Worm (Caenorhabditis elegans) whole organism, late embryonic: Measurements from ENCODE around the gene rps-2.

Source experiments
- C08G9.2 ChIP-seq: sonication (generic microtip); optimal IDR thresholded peaks from 2 replicates; lab custom pipeline; 2016; ENCODE audit warnings: mild to moderate bottlenecking, missing genetic modification characterization, moderate library complexity, missing compliant biosample characterization
- C38D4.7 ChIP-seq: fragments of 200-800 bp; sonication (Bioruptor generic); optimal IDR thresholded peaks from 2 replicates; lab custom pipeline; 2018; ENCODE audit warnings: mild to moderate bottlenecking, missing genetic modification characterization, moderate library complexity, missing compliant biosample characterization
- K02D7.2 ChIP-seq: sonication (generic microtip); optimal IDR thresholded peaks from 2 replicates; lab custom pipeline; 2017; ENCODE audit warnings: mild to moderate bottlenecking, missing genetic modification characterization, missing compliant biosample characterization
- ama-1 ChIP-seq: fragments of 150-350 bp; optimal IDR thresholded peaks from 2 replicates; lab custom pipeline; 2014
- ceh-14 ChIP-seq: sonication (generic microtip); optimal IDR thresholded peaks from 2 replicates; lab custom pipeline; 2016; ENCODE audit warnings: missing genotype, missing genetic modification characterization, missing compliant biosample characterization
- ceh-2 ChIP-seq: sonication (generic microtip); optimal IDR thresholded peaks from 2 replicates; lab custom pipeline; 2016; ENCODE audit warnings: missing genotype, missing genetic modification characterization, missing compliant biosample characterization
- ceh-22 ChIP-seq: sonication (generic microtip); optimal IDR thresholded peaks from 2 replicates; lab custom pipeline; 2017; ENCODE audit warnings: missing biosample characterization, missing genetic modification characterization
- ceh-24 ChIP-seq: sonication (generic microtip); optimal IDR thresholded peaks from 2 replicates; lab custom pipeline; 2016; ENCODE audit warnings: mild to moderate bottlenecking, missing genetic modification characterization, missing compliant biosample characterization
- ceh-30 ChIP-seq: fragments of 150-350 bp; optimal IDR thresholded peaks from 2 replicates; lab custom pipeline; 2014; ENCODE audit warnings: missing biosample characterization, missing genetic modification characterization
- ceh-31 ChIP-seq: sonication (generic microtip); optimal IDR thresholded peaks from 2 replicates; lab custom pipeline; 2016; ENCODE audit warnings: missing genetic modification characterization, missing compliant biosample characterization
- ceh-34 ChIP-seq: sonication (generic microtip); optimal IDR thresholded peaks from 2 replicates; lab custom pipeline; 2016; ENCODE audit warnings: mild to moderate bottlenecking, missing genetic modification characterization, missing compliant biosample characterization
- ceh-6 ChIP-seq: fragments of 200-800 bp; sonication (Bioruptor generic); optimal IDR thresholded peaks from 2 replicates; lab custom pipeline; 2018; ENCODE audit warnings: mild to moderate bottlenecking, missing genetic modification characterization, missing compliant biosample characterization
- ceh-9 ChIP-seq: sonication (generic microtip); optimal IDR thresholded peaks from 2 replicates; lab custom pipeline; 2016; ENCODE audit warnings: mild to moderate bottlenecking, missing genetic modification characterization, inconsistent platforms, missing compliant biosample characterization
- dmd-4 ChIP-seq: sonication (generic microtip); optimal IDR thresholded peaks from 2 replicates; lab custom pipeline; 2016; ENCODE audit warnings: borderline replicate concordance, missing genetic modification characterization, missing compliant biosample characterization
- elt-2 ChIP-seq: sonication (generic microtip); optimal IDR thresholded peaks from 2 replicates; lab custom pipeline; 2016; ENCODE audit warnings: missing genetic modification reagents, missing genetic modification characterization, missing compliant biosample characterization
- fax-1 ChIP-seq: sonication (generic microtip); optimal IDR thresholded peaks from 2 replicates; lab custom pipeline; 2016; ENCODE audit warnings: missing genotype, missing genetic modification characterization, missing compliant biosample characterization
- fkh-10 ChIP-seq: fragments of 150-350 bp; optimal IDR thresholded peaks from 2 replicates; lab custom pipeline; 2014; ENCODE audit warnings: missing biosample characterization, missing genetic modification reagents, missing genetic modification characterization
- gmeb-2 ChIP-seq: sonication (generic microtip); optimal IDR thresholded peaks from 2 replicates; lab custom pipeline; 2016; ENCODE audit warnings: missing genetic modification characterization, inconsistent platforms, missing compliant biosample characterization
- hlh-13 ChIP-seq: fragments of 200-800 bp; sonication (Bioruptor generic); optimal IDR thresholded peaks from 2 replicates; lab custom pipeline; 2018; ENCODE audit warnings: mild to moderate bottlenecking, missing genetic modification characterization, missing compliant biosample characterization
- hlh-30 ChIP-seq: sonication (generic microtip); optimal IDR thresholded peaks from 2 replicates; lab custom pipeline; 2017; ENCODE audit warnings: antibody characterized with exemption, missing genetic modification characterization, missing compliant biosample characterization; ENCODE audit not compliant: insufficient read depth
- hlh-6 ChIP-seq: sonication (generic microtip); optimal IDR thresholded peaks from 2 replicates; lab custom pipeline; 2016; ENCODE audit warnings: missing genotype, missing genetic modification characterization, missing compliant biosample characterization
- lim-6 ChIP-seq: sonication (generic microtip); optimal IDR thresholded peaks from 2 replicates; lab custom pipeline; 2016; ENCODE audit warnings: missing genetic modification characterization, missing compliant biosample characterization
- lin-11 ChIP-seq: fragments of 200-800 bp; sonication (Bioruptor generic); optimal IDR thresholded peaks from 2 replicates; lab custom pipeline; 2018; ENCODE audit warnings: mild to moderate bottlenecking, missing genetic modification characterization, missing compliant biosample characterization
- madf-2 ChIP-seq: sonication (generic microtip); optimal IDR thresholded peaks from 2 replicates; lab custom pipeline; 2017; ENCODE audit warnings: missing genetic modification characterization, missing compliant biosample characterization
- mec-3 ChIP-seq: sonication (generic microtip); optimal IDR thresholded peaks from 2 replicates; lab custom pipeline; 2016; ENCODE audit warnings: borderline replicate concordance, missing genetic modification characterization, missing compliant biosample characterization
- nfya-1 ChIP-seq: sonication (generic microtip); optimal IDR thresholded peaks from 2 replicates; lab custom pipeline; 2017; ENCODE audit warnings: missing genetic modification characterization, mild to moderate bottlenecking, missing compliant biosample characterization, antibody characterized with exemption, moderate library complexity
- nhr-11 ChIP-seq: fragments of 150-350 bp; optimal IDR thresholded peaks from 2 replicates; lab custom pipeline; 2014; ENCODE audit warnings: missing biosample characterization, missing genetic modification characterization
- nhr-232 ChIP-seq: sonication (generic microtip); optimal IDR thresholded peaks from 2 replicates; lab custom pipeline; 2016; ENCODE audit warnings: missing genetic modification characterization, missing compliant biosample characterization
- npax-4 ChIP-seq: sonication (generic microtip); optimal IDR thresholded peaks from 2 replicates; lab custom pipeline; 2016; ENCODE audit warnings: missing genetic modification characterization, missing compliant biosample characterization
- odd-2 ChIP-seq: sonication (generic microtip); optimal IDR thresholded peaks from 2 replicates; lab custom pipeline; 2017; ENCODE audit warnings: antibody characterized with exemption, mild to moderate bottlenecking, missing genetic modification characterization, missing compliant biosample characterization
- pag-3 ChIP-seq: sonication (generic microtip); optimal IDR thresholded peaks from 2 replicates; lab custom pipeline; 2016; ENCODE audit warnings: missing compliant biosample characterization, missing genetic modification characterization, borderline replicate concordance
- pat-9 ChIP-seq: fragments of 200-800 bp; sonication (Bioruptor generic); optimal IDR thresholded peaks from 2 replicates; lab custom pipeline; 2018; ENCODE audit warnings: mild to moderate bottlenecking, missing genetic modification characterization, moderate library complexity, missing compliant biosample characterization
- pqm-1 ChIP-seq: sonication (generic microtip); optimal IDR thresholded peaks from 2 replicates; lab custom pipeline; 2016; ENCODE audit warnings: missing genetic modification characterization, missing compliant biosample characterization
- pros-1 ChIP-seq: fragments of 150-350 bp; optimal IDR thresholded peaks from 2 replicates; lab custom pipeline; 2014; ENCODE audit warnings: missing biosample characterization, missing genetic modification reagents, missing genetic modification characterization
- ref-2 ChIP-seq: sonication (generic microtip); optimal IDR thresholded peaks from 2 replicates; lab custom pipeline; 2016; ENCODE audit warnings: missing genetic modification characterization, missing compliant biosample characterization
- rnt-1 ChIP-seq: sonication (generic microtip); optimal IDR thresholded peaks from 2 replicates; lab custom pipeline; 2016; ENCODE audit warnings: missing genetic modification characterization, missing compliant biosample characterization
- sox-2 ChIP-seq: fragments of 200-800 bp; sonication (Bioruptor generic); IDR thresholded peaks from 2 replicates; pipeline ENCODE4 v1.3.6; 2022; ENCODE audit warnings: missing genetic modification reagents, missing genetic modification characterization, missing compliant biosample characterization
- sox-4 ChIP-seq: sonication (generic microtip); optimal IDR thresholded peaks from 2 replicates; lab custom pipeline; 2017; ENCODE audit warnings: mild to moderate bottlenecking, missing genetic modification characterization, inconsistent platforms, missing compliant biosample characterization
- syd-9 ChIP-seq: sonication (generic microtip); optimal IDR thresholded peaks from 2 replicates; lab custom pipeline; 2016; ENCODE audit warnings: mild to moderate bottlenecking, missing genetic modification characterization, moderate library complexity, missing compliant biosample characterization
- tbx-7 ChIP-seq: sonication (generic microtip); optimal IDR thresholded peaks from 2 replicates; lab custom pipeline; 2016; ENCODE audit warnings: missing genotype, missing genetic modification characterization, missing compliant biosample characterization
- ttx-3 ChIP-seq: sonication (generic microtip); optimal IDR thresholded peaks from 2 replicates; lab custom pipeline; 2016; ENCODE audit warnings: missing genetic modification reagents, missing genetic modification characterization, missing compliant biosample characterization
- unc-3 ChIP-seq, 2 experiments: fragments of 200-800 bp in 1 of 2; sonication (Bioruptor generic) in 1 of 2; sonication (generic microtip) in 1 of 2; conservative IDR thresholded peaks in 1 of 2; optimal IDR thresholded peaks in 1 of 2; 2 replicates each; pipeline versions ENCODE4 v1.3.6 to Lab custom; 2016 to 2022; ENCODE audit warnings: missing compliant biosample characterization in 2 of 2, missing genetic modification characterization in 2 of 2, missing genetic modification reagents in 1 of 2
- unc-86 ChIP-seq: sonication (generic microtip); optimal IDR thresholded peaks from 2 replicates; lab custom pipeline; 2016; ENCODE audit warnings: missing genetic modification characterization, missing compliant biosample characterization
- zip-5 ChIP-seq: sonication (generic microtip); optimal IDR thresholded peaks from 2 replicates; lab custom pipeline; 2016; ENCODE audit warnings: missing genetic modification characterization, missing compliant biosample characterization
- ztf-16 ChIP-seq: sonication (generic microtip); optimal IDR thresholded peaks from 2 replicates; lab custom pipeline; 2017; ENCODE audit warnings: missing genetic modification characterization, missing compliant biosample characterization

The rps-2 gene

DNA sequence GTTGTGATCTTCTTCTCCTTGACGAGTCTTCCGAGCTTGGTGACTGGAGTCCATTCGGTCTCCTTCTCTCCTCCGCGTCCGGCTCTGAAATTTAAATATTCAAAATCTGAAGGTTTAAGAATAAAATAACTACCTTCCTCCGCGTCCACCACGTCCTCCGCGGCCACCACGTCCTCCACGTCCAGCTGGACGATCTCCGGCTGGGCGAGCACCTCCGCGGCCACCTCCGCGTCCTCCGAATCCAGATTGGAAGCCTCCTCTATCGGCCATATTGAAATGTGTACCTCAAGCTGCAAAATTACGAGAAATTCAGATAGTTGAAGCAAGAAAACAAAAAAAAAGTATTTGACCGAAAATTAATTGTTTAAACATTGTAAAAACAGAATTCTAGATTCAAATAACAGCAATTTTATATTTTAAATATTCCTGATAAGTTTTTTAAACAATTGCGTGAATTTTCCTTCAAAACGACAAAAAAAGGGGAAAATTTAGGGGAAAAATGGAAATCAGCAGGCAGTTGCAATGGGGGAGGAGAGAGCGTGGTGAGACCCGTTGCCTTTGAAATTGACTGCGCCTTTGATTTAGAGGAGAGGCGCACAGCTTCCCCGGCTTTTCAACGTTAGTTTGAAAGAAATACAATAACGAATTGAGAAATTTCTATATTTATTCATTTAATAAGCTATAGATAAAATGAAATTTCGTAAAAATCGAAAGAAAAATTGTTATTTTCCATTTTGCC is at the start of gene rps-2:
TSS of gene rps-2 (minus strand) at position 290 of the 739 bp plus-strand sequence.
- TF ChIP-seq ama-1 (no peak), C08G9.2 (tag; lab: Kevin White, UChicago) (no peak), nfya-1 (peak; percentile 11), C38D4.7 (GFP tag; lab: Kevin White, UChicago) (no peak)
- TF ChIP-seq, all 69 proteins: peak for 1

DNA sequence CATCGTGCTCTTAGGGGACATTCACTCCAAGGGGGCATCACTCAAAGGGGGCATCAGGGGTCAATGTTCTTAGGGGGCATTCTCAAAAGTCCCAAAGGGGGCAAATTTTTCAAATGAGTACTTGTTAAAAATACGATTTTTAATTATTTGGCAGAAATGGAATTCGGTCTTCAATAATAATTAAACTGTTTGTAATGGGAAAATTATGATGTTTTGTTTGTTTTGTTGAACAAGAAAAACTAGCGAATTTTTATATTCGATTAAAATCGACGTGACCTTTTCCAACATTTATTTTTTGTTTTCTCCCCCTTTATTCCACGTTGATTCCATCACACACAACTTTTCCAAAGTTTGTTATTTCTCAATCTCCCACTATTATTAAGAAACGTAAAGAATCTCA is 40.8 kb upstream of the rps-2 start, which contains the start of gene F57H12.5:
TSS of gene F57H12.5 (plus strand) at position 301 of the 400 bp plus-strand sequence.
- TF ChIP-seq ceh-2 (tag; lab: Kevin White, UChicago) (no peak), odd-2 (tag; lab: Kevin White, UChicago) (no peak), nhr-11 (tag; lab: Kevin White, UChicago) (no peak), npax-4 (tag; lab: Kevin White, UChicago) (no peak), C08G9.2 (tag; lab: Kevin White, UChicago) (no peak), rnt-1 (tag; lab: Kevin White, UChicago) (no peak), ceh-22 (tag; lab: Kevin White, UChicago) (no peak), ttx-3 (tag; lab: Kevin White, UChicago) (no peak), zip-5 (tag; lab: Kevin White, UChicago) (no peak), ref-2 (tag; lab: Kevin White, UChicago) (no peak), K02D7.2 (tag; lab: Kevin White, UChicago) (no peak), pag-3 (tag; lab: Kevin White, UChicago) (no peak), ceh-14 (no peak), tbx-7 (tag; lab: Kevin White, UChicago) (no peak), dmd-4 (tag; lab: Kevin White, UChicago) (no peak), pros-1 (tag; lab: Kevin White, UChicago) (no peak), nfya-1 (no peak), unc-3 (GFP tag; conservative IDR thresholded peaks at IDR 0.05; lab: Robert Waterston, UW) (no peak), unc-3 (tag; optimal IDR thresholded peaks at IDR 0.05; lab: Kevin White, UChicago) (no peak), sox-4 (tag; lab: Kevin White, UChicago) (no peak)

DNA sequence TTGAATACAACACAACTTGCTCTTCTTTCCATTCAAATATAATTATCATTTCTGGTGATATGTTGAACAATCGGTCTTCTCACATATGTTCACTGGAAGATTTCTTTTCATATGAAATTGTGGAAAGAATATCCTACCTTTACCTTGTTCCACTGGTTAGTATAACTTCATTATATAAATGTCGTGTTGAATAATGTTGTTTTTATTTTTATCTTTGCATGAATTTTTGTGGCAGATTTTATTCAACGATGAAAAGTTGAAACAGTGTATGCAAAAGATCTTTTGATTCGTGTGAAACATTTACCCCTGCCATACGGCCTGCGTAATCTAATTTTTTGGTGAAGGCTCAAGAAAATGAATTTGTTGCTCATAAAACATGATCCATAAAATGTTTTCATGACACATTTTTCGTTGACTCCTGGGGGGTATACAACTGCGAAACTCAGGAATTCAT is 35.7 kb upstream of the rps-2 start:
- no peak for TF ChIP-seq mec-3 (tag; lab: Kevin White, UChicago)
- TF ChIP-seq pqm-1 (tag; lab: Kevin White, UChicago): no peak
- TF ChIP-seq pat-9: no peak
- TF ChIP-seq syd-9 (tag; lab: Kevin White, UChicago): no peak
- TF ChIP-seq fax-1 (tag; lab: Kevin White, UChicago): no peak
- no peak for TF ChIP-seq ama-1
- TF ChIP-seq gmeb-2 (tag; lab: Kevin White, UChicago): no peak
- TF ChIP-seq npax-4 (tag; lab: Kevin White, UChicago): no peak
- no peak for TF ChIP-seq hlh-30 (tag; lab: Kevin White, UChicago)
- no peak for TF ChIP-seq K02D7.2 (tag; lab: Kevin White, UChicago)
- no peak for TF ChIP-seq nhr-232 (tag; lab: Kevin White, UChicago)
- TF ChIP-seq madf-2: no peak
- TF ChIP-seq ztf-16 (tag; lab: Kevin White, UChicago): no peak
- no peak for TF ChIP-seq ceh-30 (tag; lab: Kevin White, UChicago)
- no peak for TF ChIP-seq unc-86 (tag; lab: Kevin White, UChicago)
- TF ChIP-seq ceh-34 (tag; lab: Kevin White, UChicago): no peak

DNA sequence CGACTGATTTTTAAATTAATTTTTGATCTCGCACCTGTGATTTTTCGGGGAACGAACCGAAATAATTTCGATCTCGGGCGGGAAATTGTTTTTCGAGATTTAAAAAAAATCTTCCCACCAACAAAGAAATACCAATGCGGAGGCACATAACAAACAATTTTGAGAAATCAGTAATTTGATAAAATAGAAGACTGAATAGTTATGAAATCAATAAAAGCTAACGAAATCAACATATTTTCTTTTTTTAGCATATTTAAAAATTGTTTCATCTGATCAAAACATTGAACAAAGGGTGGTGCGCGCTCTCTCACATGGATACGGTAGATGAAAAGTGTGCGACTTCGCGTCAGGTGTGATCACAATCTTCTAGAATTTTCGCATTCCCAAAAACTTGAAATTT is 31.9 kb upstream of the rps-2 start:
- no peak for TF ChIP-seq ceh-31 (tag; lab: Kevin White, UChicago)
- no peak for TF ChIP-seq lin-11
- no peak for TF ChIP-seq ceh-24
- TF ChIP-seq ceh-6 (GFP tag; lab: Kevin White, UChicago): no peak
- TF ChIP-seq lim-6 (tag; lab: Kevin White, UChicago): no peak
- TF ChIP-seq fkh-10 (GFP tag; lab: Kevin White, UChicago): no peak
- no peak for TF ChIP-seq sox-2 (GFP tag; lab: Robert Waterston, UW)
- TF ChIP-seq hlh-13 (GFP tag; lab: Kevin White, UChicago): no peak
- TF ChIP-seq syd-9 (tag; lab: Kevin White, UChicago): no peak
- TF ChIP-seq hlh-6 (tag; lab: Kevin White, UChicago): no peak
- TF ChIP-seq dmd-4 (tag; lab: Kevin White, UChicago): no peak
- TF ChIP-seq unc-86 (tag; lab: Kevin White, UChicago): no peak
- no peak for TF ChIP-seq ceh-9 (tag; lab: Kevin White, UChicago)
- TF ChIP-seq ref-2 (tag; lab: Kevin White, UChicago): no peak
- TF ChIP-seq ceh-30 (tag; lab: Kevin White, UChicago): no peak
- no peak for TF ChIP-seq elt-2
- TF ChIP-seq pros-1 (tag; lab: Kevin White, UChicago): no peak
